Worm (Caenorhabditis elegans) whole organism, young adult: ENCODE measurements around the gene ngn-1.

Source experiments
- F37B4.10 ChIP-seq: fragments of 200-800 bp; sonication (Bioruptor generic); IDR thresholded peaks from 2 replicates; pipeline ENCODE4 v1.3.6; 2022; ENCODE audit warnings: missing genetic modification characterization, missing compliant biosample characterization
- Y53F4B.3 ChIP-seq: fragments of 200-800 bp; sonication (Bioruptor generic); IDR thresholded peaks from 2 replicates; pipeline ENCODE4 v1.3.6; 2022; ENCODE audit warnings: missing genetic modification reagents, missing genetic modification characterization, missing compliant biosample characterization
- hlh-12 ChIP-seq: sonication (generic microtip); optimal IDR thresholded peaks from 2 replicates; lab custom pipeline; 2016; ENCODE audit warnings: missing genetic modification characterization, missing compliant biosample characterization
- mes-4 ChIP-seq: sonication (generic microtip); optimal IDR thresholded peaks from 2 replicates; lab custom pipeline; 2016; ENCODE audit warnings: missing genotype, missing genetic modification characterization, missing compliant biosample characterization
- pha-4 ChIP-seq: fragments of 150-350 bp; sonication (generic microtip); optimal IDR thresholded peaks from 2 replicates; lab custom pipeline; 2014; ENCODE audit warnings: missing biosample characterization, missing genetic modification reagents, missing genetic modification characterization
- ztf-22 ChIP-seq: fragments of 200-800 bp; sonication (Bioruptor generic); optimal IDR thresholded peaks from 2 replicates; lab custom pipeline; 2018; ENCODE audit warnings: mild to moderate bottlenecking, missing genetic modification characterization, moderate library complexity, missing compliant biosample characterization

- no peak for TF ChIP-seq Y53F4B.3
- no peak for TF ChIP-seq pha-4
- no peak for TF ChIP-seq mes-4 (tag; lab: Kevin White, UChicago)
- no peak for TF ChIP-seq ztf-22
- no peak for TF ChIP-seq hlh-12 (tag; lab: Kevin White, UChicago)
- no peak for TF ChIP-seq F37B4.10 (GFP tag; lab: Robert Waterston, UW)
Observed at ce11 chrIV:2630145-2630544, 2.1 kb upstream of the ngn-1 start.
